Fruit fly (Drosophila melanogaster): ENCODE data around the gene CG43115.

The CG43115 gene

DNA sequence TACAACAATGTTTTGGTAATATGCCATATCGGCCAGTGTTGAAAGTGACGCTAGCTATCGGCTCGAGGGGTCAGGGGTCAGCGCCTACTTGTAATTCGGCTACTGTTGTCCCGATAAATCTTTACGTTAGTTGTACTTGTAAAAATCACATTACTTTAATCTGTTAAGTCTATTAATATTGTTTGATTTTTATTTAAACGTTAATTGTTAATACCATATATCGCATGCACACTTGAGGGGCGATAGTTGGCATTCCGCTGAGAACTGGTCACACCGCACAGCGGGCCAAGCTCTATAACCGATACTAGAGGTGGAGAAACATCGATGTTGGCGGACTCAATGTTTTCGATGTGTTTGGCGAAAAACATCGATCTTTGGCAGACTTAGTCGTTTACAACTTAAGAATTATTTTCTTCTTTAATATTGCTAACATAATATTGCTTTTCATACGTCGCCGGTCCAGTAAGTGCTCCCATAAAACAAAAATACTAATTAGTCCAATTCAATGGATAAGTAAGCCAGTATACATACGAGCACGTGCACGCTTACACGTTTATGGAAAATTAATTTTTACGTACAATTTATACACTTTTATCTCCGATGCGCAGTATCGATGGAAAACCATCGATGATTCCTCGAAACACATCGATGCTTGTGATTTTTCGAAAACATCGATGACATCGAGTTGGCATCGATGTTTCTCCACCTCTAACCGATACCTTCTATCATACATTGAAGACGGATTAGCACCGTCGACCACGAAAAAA, 28.9 kb downstream of the CG43115 start, which contains the start of the genes rux and MCTS1 (continued):
- TF ChIP-seq CG10209 (GFP tag; optimal IDR thresholded peaks at IDR 0.05), result no peak
- TF ChIP-seq pum (GFP tag; optimal IDR thresholded peaks at IDR 0.05), result peak; percentile 53
- no peak for TF ChIP-seq CG14441 (GFP tag; IDR thresholded peaks at IDR 0.05)
- peak; percentile 65 for TF ChIP-seq CG1603 (tag; optimal IDR thresholded peaks at IDR 0.05)
- peak; percentile 37 for TF ChIP-seq CG4404 (GFP tag; IDR thresholded peaks at IDR 0.05)
- TF ChIP-seq zfh2 (GFP tag; optimal IDR thresholded peaks at IDR 0.05), result peak; percentile 3
- TF ChIP-seq CG17385 (GFP tag; optimal IDR thresholded peaks at IDR 0.05), result no peak
- no peak for TF ChIP-seq TFAM (GFP tag; optimal IDR thresholded peaks at IDR 0.05)
- no peak for TF ChIP-seq croc (GFP tag; conservative IDR thresholded peaks at IDR 0.05)
- TF ChIP-seq Adf1 (GFP tag; IDR thresholded peaks at IDR 0.05), result no peak
- peak; percentile 65 for TF ChIP-seq NFAT (GFP tag; IDR thresholded peaks at IDR 0.05)
- no peak for TF ChIP-seq az2 (GFP tag; optimal IDR thresholded peaks at IDR 0.05)
- peak; percentile 44 for TF ChIP-seq MESR4 (GFP tag; optimal IDR thresholded peaks at IDR 0.05)
- TF ChIP-seq org-1 (GFP tag; optimal IDR thresholded peaks at IDR 0.05), result no peak
- peak; percentile 50 for TF ChIP-seq lilli (GFP tag; optimal IDR thresholded peaks at IDR 0.05)
- no peak for TF ChIP-seq pan (optimal IDR thresholded peaks at IDR 0.05)
- no peak for TF ChIP-seq pan (GFP tag; optimal IDR thresholded peaks at IDR 0.05 in 1 of 2, IDR thresholded peaks at IDR 0.05 in 1 of 2)
- no peak for TF ChIP-seq kni (GFP tag; optimal IDR thresholded peaks at IDR 0.05)
- TF ChIP-seq Hey (tag; optimal IDR thresholded peaks at IDR 0.05), result no peak
- TF ChIP-seq ac (GFP tag; optimal IDR thresholded peaks at IDR 0.05), result no peak
- TF ChIP-seq Gsc (GFP tag; IDR thresholded peaks at IDR 0.05), result no peak
- no peak for TF ChIP-seq CG30431 (GFP tag; optimal IDR thresholded peaks at IDR 0.05)
- TF ChIP-seq CG9437 (GFP tag; optimal IDR thresholded peaks at IDR 0.05), result peak; percentile 34
- TF ChIP-seq kah (GFP tag; optimal IDR thresholded peaks at IDR 0.05), result no peak
- TF ChIP-seq sd (tag; optimal IDR thresholded peaks at IDR 0.05), result peak; percentile 30
- TF ChIP-seq slou (GFP tag; optimal IDR thresholded peaks at IDR 0.05), result no peak
- TF ChIP-seq CG14965 (GFP tag; optimal IDR thresholded peaks at IDR 0.05; ENCODE audit: borderline replicate concordance), result no peak
- TF ChIP-seq vnd (GFP tag; IDR thresholded peaks at IDR 0.05; ENCODE audit: partially characterized antibody), result peak; percentile 92
- TF ChIP-seq prd (optimal IDR thresholded peaks at IDR 0.05), result no peak
- peak; percentile 45; the same call in 2 of the 3 replicates for TF ChIP-seq prd (GFP tag; IDR thresholded peaks at IDR 0.05)
- TF ChIP-seq amos (GFP tag; IDR thresholded peaks at IDR 0.05; ENCODE audit: partially characterized antibody), result peak; percentile 94
- no peak for TF ChIP-seq CG4328 (GFP tag; optimal IDR thresholded peaks at IDR 0.05)
- TF ChIP-seq HmgD (GFP tag; optimal IDR thresholded peaks at IDR 0.05), result no peak
- no peak for TF ChIP-seq CG2889 (GFP tag; IDR thresholded peaks at IDR 0.05)
- no peak for TF ChIP-seq HLH3B (GFP tag; IDR thresholded peaks at IDR 0.05)
- no peak for TF ChIP-seq Poxn (GFP tag; IDR thresholded peaks at IDR 0.05)
- TF ChIP-seq CG8765 (GFP tag; IDR thresholded peaks at IDR 0.05), result no peak
- no peak for TF ChIP-seq CG12104 (GFP tag; optimal IDR thresholded peaks at IDR 0.05)
- peak; percentile 89 for TF ChIP-seq Sry-δ (GFP tag; optimal IDR thresholded peaks at IDR 0.05)
- TF ChIP-seq rib (GFP tag; IDR thresholded peaks at IDR 0.05), result no peak
- no peak for TF ChIP-seq ham (GFP tag; IDR thresholded peaks at IDR 0.05)
- TF ChIP-seq CG12769 (tag; optimal IDR thresholded peaks at IDR 0.05), result peak; percentile 28
- no peak for TF ChIP-seq Mad (GFP tag; optimal IDR thresholded peaks at IDR 0.05)
- TF ChIP-seq btn (GFP tag; optimal IDR thresholded peaks at IDR 0.05), result no peak
- no peak for TF ChIP-seq GATAe (GFP tag; conservative IDR thresholded peaks at IDR 0.05)
- 0 out of 2 replicates have a peak, but pooled peaks have one; percentile 13 for TF ChIP-seq crol (GFP tag; IDR thresholded peaks at IDR 0.05)
- no peak for TF ChIP-seq eve (GFP tag; optimal IDR thresholded peaks at IDR 0.05)
- no peak for TF ChIP-seq hkb (optimal IDR thresholded peaks at IDR 0.05)
- no peak for TF ChIP-seq hkb (GFP tag; IDR thresholded peaks at IDR 0.05)
- TF ChIP-seq peb (GFP tag; IDR thresholded peaks at IDR 0.05), result no peak
- TF ChIP-seq wdn (GFP tag; IDR thresholded peaks at IDR 0.05), result no peak
- no peak for TF ChIP-seq CG15696 (tag; optimal IDR thresholded peaks at IDR 0.05)

All from whole organism, embryonic.